Worm (Caenorhabditis elegans) whole organism, L1 larva: ENCODE measurements around the gene nhr-1.

Experiments
- C04F5.9 ChIP-seq: sonication (generic microtip); optimal IDR thresholded peaks from 2 replicates; lab custom pipeline; 2016; ENCODE audit warnings: missing genetic modification characterization, missing compliant biosample characterization
- C16A3.4 ChIP-seq: fragments of 150-350 bp; optimal IDR thresholded peaks from 2 replicates; lab custom pipeline; 2014; ENCODE audit warnings: missing biosample characterization, missing genetic modification characterization
- C34B4.2 ChIP-seq: sonication (generic microtip); optimal IDR thresholded peaks from 2 replicates; lab custom pipeline; 2017; ENCODE audit warnings: mild to moderate bottlenecking, missing genetic modification characterization, missing compliant biosample characterization
- F16B12.6 ChIP-seq: fragments of 150-350 bp; optimal IDR thresholded peaks from 2 replicates; lab custom pipeline; 2014; ENCODE audit warnings: missing biosample characterization, missing genetic modification characterization
- Y116A8C.19 ChIP-seq: sonication (generic microtip); optimal IDR thresholded peaks from 2 replicates; lab custom pipeline; 2016; ENCODE audit warnings: missing compliant biosample characterization, missing genetic modification characterization, borderline replicate concordance
- alr-1 ChIP-seq: fragments of 200-800 bp; sonication (Bioruptor generic); optimal IDR thresholded peaks from 2 replicates; lab custom pipeline; 2018; ENCODE audit warnings: borderline replicate concordance, mild to moderate bottlenecking, missing genetic modification characterization, missing compliant biosample characterization
- ceh-63 ChIP-seq: fragments of 200-800 bp; sonication (Bioruptor generic); optimal IDR thresholded peaks from 2 replicates; lab custom pipeline; 2018; ENCODE audit warnings: mild to moderate bottlenecking, missing genetic modification characterization, missing compliant biosample characterization
- ceh-88 ChIP-seq: fragments of 200-800 bp; sonication (Bioruptor generic); IDR thresholded peaks from 2 replicates; pipeline ENCODE4 v1.3.6; 2022; ENCODE audit warnings: missing genetic modification characterization, missing compliant biosample characterization
- ces-1 ChIP-seq: fragments of 150-350 bp; optimal IDR thresholded peaks from 2 replicates; lab custom pipeline; 2014; ENCODE audit warnings: missing biosample characterization, missing genetic modification reagents, missing genetic modification characterization
- efl-1 ChIP-seq, 4 experiments: fragments of 150-350 bp; optimal IDR thresholded peaks in 3 of 4; peaks in 1 of 4; 1 replicate in 1 of 4; 2 replicates in 3 of 4; lab custom pipeline; 2014; ENCODE audit warnings: missing biosample characterization in 2 of 4, missing genetic modification characterization in 2 of 4, missing genetic modification reagents in 2 of 4
- efl-3 ChIP-seq: fragments of 200-800 bp; sonication (Bioruptor generic); optimal IDR thresholded peaks from 2 replicates; lab custom pipeline; 2018; ENCODE audit warnings: mild to moderate bottlenecking, missing genetic modification characterization, missing compliant biosample characterization
- egl-13 ChIP-seq: sonication (generic microtip); optimal IDR thresholded peaks from 2 replicates; lab custom pipeline; 2016; ENCODE audit warnings: missing genotype, missing genetic modification reagents, missing genetic modification characterization, missing compliant biosample characterization
- egl-27 ChIP-seq, 2 experiments: fragments of 150-350 bp in 1 of 2; sonication (generic microtip); optimal IDR thresholded peaks; 3 replicates each; lab custom pipeline; 2017 to 2018; ENCODE audit warnings: missing biosample characterization in 2 of 2, missing genetic modification characterization in 2 of 2, missing genetic modification reagents in 2 of 2
- ets-5 ChIP-seq: fragments of 200-800 bp; sonication (Bioruptor generic); IDR thresholded peaks from 2 replicates; pipeline ENCODE4 v1.3.6; 2022; ENCODE audit warnings: missing genetic modification characterization, missing compliant biosample characterization
- fkh-8 ChIP-seq: sonication (generic microtip); optimal IDR thresholded peaks from 2 replicates; lab custom pipeline; 2016; ENCODE audit warnings: mild to moderate bottlenecking, missing genetic modification characterization, missing compliant biosample characterization
- fos-1 ChIP-seq: fragments of 150-350 bp; optimal IDR thresholded peaks from 2 replicates; lab custom pipeline; 2014; ENCODE audit warnings: missing biosample characterization, missing genetic modification characterization
- hlh-17 ChIP-seq: fragments of 200-800 bp; sonication (Bioruptor generic); optimal IDR thresholded peaks from 2 replicates; lab custom pipeline; 2018; ENCODE audit warnings: missing genetic modification characterization, mild to moderate bottlenecking, missing compliant biosample characterization, moderate library complexity, borderline replicate concordance
- hlh-4 ChIP-seq: sonication (generic microtip); optimal IDR thresholded peaks from 2 replicates; lab custom pipeline; 2016; ENCODE audit warnings: mild to moderate bottlenecking, missing genetic modification characterization, missing compliant biosample characterization
- isw-1 ChIP-seq: fragments of 200-800 bp; sonication (Bioruptor generic); IDR thresholded peaks from 2 replicates; pipeline ENCODE4 v1.3.6; 2022; ENCODE audit warnings: missing genetic modification characterization, missing compliant biosample characterization
- jun-1 ChIP-seq: fragments of 150-350 bp; optimal IDR thresholded peaks from 2 replicates; lab custom pipeline; 2014; ENCODE audit warnings: missing biosample characterization, missing genetic modification reagents, missing genetic modification characterization
- lin-14 ChIP-seq: fragments of 200-800 bp; sonication (Bioruptor generic); optimal IDR thresholded peaks from 2 replicates; lab custom pipeline; 2018; ENCODE audit warnings: mild to moderate bottlenecking, missing genetic modification characterization, moderate library complexity, missing compliant biosample characterization
- lin-15B ChIP-seq: fragments of 150-350 bp; sonication (generic microtip); optimal IDR thresholded peaks from 3 replicates; lab custom pipeline; 2014; ENCODE audit warnings: missing biosample characterization, missing genetic modification characterization
- lin-35 ChIP-seq, 2 experiments: fragments of 150-350 bp; optimal IDR thresholded peaks; 2 replicates each; lab custom pipeline; 2014; ENCODE audit warnings: missing biosample characterization in 2 of 2, missing genetic modification characterization in 2 of 2, missing genetic modification reagents in 2 of 2
- lin-39 ChIP-seq: fragments of 150-350 bp; optimal IDR thresholded peaks from 2 replicates; lab custom pipeline; 2014; ENCODE audit warnings: missing biosample characterization, missing genetic modification reagents, missing genetic modification characterization
- lir-3 ChIP-seq: sonication (generic microtip); optimal IDR thresholded peaks from 2 replicates; lab custom pipeline; 2016; ENCODE audit warnings: mild to moderate bottlenecking, missing genetic modification characterization, moderate library complexity, missing compliant biosample characterization; ENCODE audit not compliant: poor library complexity
- lsy-2 ChIP-seq, 2 experiments: fragments of 150-350 bp; optimal IDR thresholded peaks; 2 replicates each; lab custom pipeline; 2014; ENCODE audit warnings: missing biosample characterization in 2 of 2, missing genetic modification characterization in 2 of 2
- mab-9 ChIP-seq: fragments of 200-800 bp; sonication (Bioruptor generic); IDR thresholded peaks from 2 replicates; pipeline ENCODE4 v1.3.6; 2022; ENCODE audit warnings: missing genetic modification reagents, missing genetic modification characterization, missing compliant biosample characterization
- mdl-1 ChIP-seq, 2 experiments: fragments of 150-350 bp; optimal IDR thresholded peaks; 2 replicates each; lab custom pipeline; 2014 to 2017; ENCODE audit warnings: missing biosample characterization in 2 of 2, missing genetic modification characterization in 2 of 2, inconsistent platforms in 1 of 2
- mef-2 ChIP-seq: fragments of 150-350 bp; optimal IDR thresholded peaks from 2 replicates; lab custom pipeline; 2014; ENCODE audit warnings: missing biosample characterization, missing genetic modification characterization
- mep-1 ChIP-seq: fragments of 150-350 bp; optimal IDR thresholded peaks from 2 replicates; lab custom pipeline; 2014; ENCODE audit warnings: missing biosample characterization, missing genetic modification characterization
- nhr-19 ChIP-seq: fragments of 200-800 bp; sonication (Bioruptor generic); conservative IDR thresholded peaks from 2 replicates; pipeline ENCODE4 v1.3.6; 2022; ENCODE audit warnings: missing genetic modification characterization, missing compliant biosample characterization
- nhr-20 ChIP-seq: sonication (generic microtip); optimal IDR thresholded peaks from 2 replicates; lab custom pipeline; 2016; ENCODE audit warnings: mild to moderate bottlenecking, missing genetic modification characterization, missing compliant biosample characterization
- nhr-237 ChIP-seq: fragments of 150-350 bp; optimal IDR thresholded peaks from 2 replicates; lab custom pipeline; 2014; ENCODE audit warnings: missing biosample characterization, missing genetic modification characterization
- nhr-28 ChIP-seq: fragments of 150-350 bp; optimal IDR thresholded peaks from 2 replicates; lab custom pipeline; 2014; ENCODE audit warnings: missing biosample characterization, missing genetic modification characterization
- nhr-71 ChIP-seq: sonication (generic microtip); optimal IDR thresholded peaks from 2 replicates; lab custom pipeline; 2016; ENCODE audit warnings: mild to moderate bottlenecking, missing genetic modification characterization, moderate library complexity, missing compliant biosample characterization
- pag-3 ChIP-seq: sonication (generic microtip); optimal IDR thresholded peaks from 2 replicates; lab custom pipeline; 2017; ENCODE audit warnings: missing genetic modification characterization, mild to moderate bottlenecking, missing compliant biosample characterization, antibody characterized with exemption, borderline replicate concordance; ENCODE audit not compliant: insufficient read depth
- pax-3 ChIP-seq: fragments of 200-800 bp; sonication (Bioruptor generic); optimal IDR thresholded peaks from 2 replicates; lab custom pipeline; 2018; ENCODE audit warnings: mild to moderate bottlenecking, missing genetic modification characterization, moderate library complexity, missing compliant biosample characterization
- pqm-1 ChIP-seq: sonication (generic microtip); optimal IDR thresholded peaks from 3 replicates; lab custom pipeline; 2017; ENCODE audit warnings: missing biosample characterization, missing genetic modification characterization
- rnt-1 ChIP-seq: sonication (generic microtip); optimal IDR thresholded peaks from 2 replicates; lab custom pipeline; 2016; ENCODE audit warnings: mild to moderate bottlenecking, missing genetic modification characterization, moderate library complexity, missing compliant biosample characterization
- snu-23 ChIP-seq: sonication (generic microtip); optimal IDR thresholded peaks from 2 replicates; lab custom pipeline; 2016; ENCODE audit warnings: missing genetic modification characterization, missing compliant biosample characterization
- sox-4 ChIP-seq: sonication (generic microtip); optimal IDR thresholded peaks from 2 replicates; lab custom pipeline; 2016; ENCODE audit warnings: missing genetic modification characterization, missing compliant biosample characterization
- sptf-1 ChIP-seq: fragments of 150-350 bp; optimal IDR thresholded peaks from 2 replicates; lab custom pipeline; 2014; ENCODE audit warnings: missing biosample characterization, missing genetic modification characterization
- tlp-1 ChIP-seq: fragments of 150-350 bp; optimal IDR thresholded peaks from 2 replicates; lab custom pipeline; 2014; ENCODE audit warnings: missing biosample characterization, missing genetic modification characterization
- unc-130 ChIP-seq: fragments of 150-350 bp; optimal IDR thresholded peaks from 2 replicates; lab custom pipeline; 2017; ENCODE audit warnings: missing biosample characterization, missing genetic modification characterization, inconsistent platforms
- unc-30 ChIP-seq: sonication (generic microtip); optimal IDR thresholded peaks from 2 replicates; lab custom pipeline; 2017; ENCODE audit warnings: missing biosample characterization, missing genetic modification characterization
- unc-86 ChIP-seq: sonication (generic microtip); optimal IDR thresholded peaks from 2 replicates; lab custom pipeline; 2016; ENCODE audit warnings: missing genetic modification characterization, missing compliant biosample characterization
- unc-98 ChIP-seq: fragments of 200-800 bp; sonication (Bioruptor generic); IDR thresholded peaks from 2 replicates; pipeline ENCODE4 v1.3.6; 2022; ENCODE audit warnings: missing genetic modification characterization, missing compliant biosample characterization
- vab-15 ChIP-seq: sonication (generic microtip); optimal IDR thresholded peaks from 2 replicates; lab custom pipeline; 2017; ENCODE audit warnings: missing genotype, mild to moderate bottlenecking, missing genetic modification characterization, missing compliant biosample characterization
- xbp-1 ChIP-seq: sonication (generic microtip); optimal IDR thresholded peaks from 2 replicates; lab custom pipeline; 2016; ENCODE audit warnings: missing genetic modification characterization, missing compliant biosample characterization
- zag-1 ChIP-seq: fragments of 150-350 bp; optimal IDR thresholded peaks from 2 replicates; lab custom pipeline; 2014; ENCODE audit warnings: missing biosample characterization, missing genetic modification characterization
- ztf-4 ChIP-seq: fragments of 150-350 bp; optimal IDR thresholded peaks from 2 replicates; lab custom pipeline; 2014; ENCODE audit warnings: missing biosample characterization, missing genetic modification characterization

The nhr-1 gene

DNA sequence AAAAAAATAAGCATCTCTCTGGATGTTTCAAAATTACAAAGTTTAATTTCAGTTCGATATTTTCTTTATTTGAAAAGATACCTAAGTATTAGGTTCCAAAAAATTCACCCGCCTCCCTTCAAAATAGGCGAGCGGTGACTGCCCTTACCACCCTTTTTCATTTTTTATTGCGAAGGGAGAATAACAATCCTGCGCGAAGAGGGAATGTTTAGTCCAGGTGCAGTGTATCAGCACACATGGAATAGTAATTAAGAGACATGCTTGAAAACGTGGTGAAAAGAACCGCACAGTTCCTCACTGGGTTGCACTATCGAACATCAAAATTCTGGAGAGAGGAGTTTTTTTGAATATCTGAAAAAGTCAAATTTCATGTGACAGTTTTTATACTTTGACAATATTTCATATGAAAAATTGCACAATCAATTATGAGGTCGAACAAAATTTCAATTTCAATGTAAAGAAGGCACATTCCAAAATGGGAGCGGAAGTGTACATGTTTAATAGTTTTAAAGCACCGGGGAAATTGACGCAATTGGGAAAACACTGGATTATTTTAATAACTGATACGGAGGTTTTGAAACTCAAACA lies 30.6 kb downstream of the nhr-1 start (continued):
- no peak for TF ChIP-seq Y116A8C.19 (tag; lab: Kevin White, UChicago)
- TF ChIP-seq nhr-71 (tag; lab: Kevin White, UChicago): peak; percentile 92
- no peak for TF ChIP-seq tlp-1 (tag; lab: Kevin White, UChicago)
- peak; percentile 92 for TF ChIP-seq sox-4 (tag; lab: Kevin White, UChicago)
- peak; percentile 94 for TF ChIP-seq ceh-88 (GFP tag; lab: Robert Waterston, UW)
- TF ChIP-seq rnt-1: peak; percentile 87
- peak in 1 of 2 experiments; percentile 69 for TF ChIP-seq lin-35 (GFP tag; optimal IDR thresholded peaks at IDR 0.05; lab: Kevin White, UChicago)
- TF ChIP-seq alr-1 (tag; lab: Kevin White, UChicago): no peak
- TF ChIP-seq C34B4.2 (tag; lab: Kevin White, UChicago): no peak
- peak; percentile 74 for TF ChIP-seq pax-3 (tag; lab: Kevin White, UChicago)
- TF ChIP-seq lin-14 (GFP tag; lab: Kevin White, UChicago): peak; percentile 89
- TF ChIP-seq pqm-1 (tag; lab: Kevin White, UChicago): no peak
- TF ChIP-seq ztf-4 (tag; lab: Kevin White, UChicago): peak; percentile 57
- peak; percentile 77 for TF ChIP-seq isw-1 (GFP tag; lab: Robert Waterston, UW)
- no peak for TF ChIP-seq hlh-17 (GFP tag; lab: Kevin White, UChicago)
- TF ChIP-seq snu-23: peak; percentile 96
- TF ChIP-seq vab-15 (tag; lab: Kevin White, UChicago): no peak
- TF ChIP-seq nhr-237 (tag; lab: Kevin White, UChicago): peak; percentile 57
- peak in 1 of 2 experiments; percentile 36 for TF ChIP-seq mdl-1 (tag; optimal IDR thresholded peaks at IDR 0.05; lab: Kevin White, UChicago)
- peak; percentile 88 for TF ChIP-seq ceh-63 (GFP tag; lab: Kevin White, UChicago)
- peak; percentile 88 for TF ChIP-seq nhr-20 (tag; lab: Kevin White, UChicago)
- TF ChIP-seq mab-9: peak; percentile 95
- peak; percentile 59 for TF ChIP-seq efl-3 (GFP tag; lab: Kevin White, UChicago)
- TF ChIP-seq C16A3.4 (tag; lab: Kevin White, UChicago): peak; percentile 74
- no peak for TF ChIP-seq egl-27 (tag; optimal IDR thresholded peaks at IDR 0.05; lab: Kevin White, UChicago)
- TF ChIP-seq mep-1 (tag; lab: Kevin White, UChicago): peak; percentile 88
- peak; percentile 65 for TF ChIP-seq fos-1 (tag; lab: Kevin White, UChicago)
- TF ChIP-seq ces-1 (GFP tag; lab: Kevin White, UChicago): no peak
- TF ChIP-seq egl-13 (tag; lab: Kevin White, UChicago): peak; percentile 82
- TF ChIP-seq nhr-19 (GFP tag; lab: Robert Waterston, UW): peak; percentile 96
- no peak for TF ChIP-seq mef-2 (tag; lab: Kevin White, UChicago)
- TF ChIP-seq C04F5.9 (tag; lab: Kevin White, UChicago): peak; percentile 57
- peak; percentile 78 for TF ChIP-seq lin-39 (tag; lab: Kevin White, UChicago)
- TF ChIP-seq zag-1 (tag; lab: Kevin White, UChicago): no peak
- TF ChIP-seq lir-3 (tag; lab: Kevin White, UChicago): peak; percentile 67
- no peak for TF ChIP-seq unc-30 (tag; lab: Kevin White, UChicago)
- TF ChIP-seq hlh-4 (tag; lab: Kevin White, UChicago): no peak
- peak; percentile 63 to 70 for TF ChIP-seq lsy-2 (tag; optimal IDR thresholded peaks at IDR 0.05; lab: Kevin White, UChicago)
- no peak for TF ChIP-seq jun-1 (tag; lab: Kevin White, UChicago)
- no peak for TF ChIP-seq nhr-28 (tag; lab: Kevin White, UChicago)
- peak; percentile 78 for TF ChIP-seq unc-98
- TF ChIP-seq fkh-8 (tag; lab: Kevin White, UChicago): peak; percentile 77
- TF ChIP-seq lin-15B (tag; lab: Kevin White, UChicago): no peak
- no peak for TF ChIP-seq unc-130
- TF ChIP-seq xbp-1: peak; percentile 80
- 0 out of 2 replicates have a peak, but pooled peaks have one; percentile 86 for TF ChIP-seq ets-5 (GFP tag; lab: Robert Waterston, UW)
- no peak for TF ChIP-seq F16B12.6
- peak; percentile 81 for TF ChIP-seq unc-86 (tag; lab: Kevin White, UChicago)
- no peak for TF ChIP-seq pag-3 (tag; lab: Kevin White, UChicago)
- no peak for TF ChIP-seq sptf-1 (tag; lab: Kevin White, UChicago)
- TF ChIP-seq efl-1 (optimal IDR thresholded peaks at IDR 0.05; lab: Kevin White, UChicago): peak; percentile 57 to 64
- TF ChIP-seq efl-1 (GFP tag; optimal IDR thresholded peaks at IDR 0.05 in 1 of 2; lab: Kevin White, UChicago): peak in 1 of 2 experiments; percentile 92
